Fruit fly (Drosophila melanogaster): Measurements from ENCODE around the gene CG14965.

Gene CG14965

dm6 chr3L:3142516-3143382, 49.5 kb downstream of the CG14965 start:
- TF ChIP-seq CTCF (optimal IDR thresholded peaks at IDR 0.05) = no peak
- TF ChIP-seq CG8478 (optimal IDR thresholded peaks at IDR 0.05) = no peak

- TF ChIP-seq CTCF (optimal IDR thresholded peaks at IDR 0.05) (no peak), CG8478 (optimal IDR thresholded peaks at IDR 0.05) (no peak)
Measured at dm6 chr3L:3141411-3141810, 50.9 kb downstream of the CG14965 start.
